Worm (Caenorhabditis elegans) whole organism, early embryonic: ENCODE measurements around the gene jmjd-3.2.

Experiments
- B0310.2 ChIP-seq: sonication (generic microtip); optimal IDR thresholded peaks from 2 replicates; lab custom pipeline; 2016; ENCODE audit warnings: mild to moderate bottlenecking, missing genetic modification characterization, missing compliant biosample characterization
- F13C5.2 ChIP-seq: sonication (generic microtip); optimal IDR thresholded peaks from 2 replicates; lab custom pipeline; 2017; ENCODE audit warnings: mild to moderate bottlenecking, missing genetic modification characterization, inconsistent platforms, missing compliant biosample characterization
- aly-1 ChIP-seq: sonication (generic microtip); optimal IDR thresholded peaks from 2 replicates; lab custom pipeline; 2016; ENCODE audit warnings: missing genetic modification characterization, missing compliant biosample characterization
- ama-1 ChIP-seq: fragments of 150-350 bp; optimal IDR thresholded peaks from 2 replicates; lab custom pipeline; 2014
- ceh-13 ChIP-seq: fragments of 200-800 bp; sonication (Bioruptor generic); optimal IDR thresholded peaks from 2 replicates; lab custom pipeline; 2018; ENCODE audit warnings: mild to moderate bottlenecking, missing genetic modification characterization, missing compliant biosample characterization
- ceh-36 ChIP-seq: sonication (generic microtip); optimal IDR thresholded peaks from 2 replicates; lab custom pipeline; 2016; ENCODE audit warnings: missing genetic modification characterization, inconsistent platforms, missing compliant biosample characterization
- ets-7 ChIP-seq: sonication (generic microtip); optimal IDR thresholded peaks from 2 replicates; lab custom pipeline; 2016; ENCODE audit warnings: missing genotype, missing genetic modification characterization, missing compliant biosample characterization
- flt-1 ChIP-seq: fragments of 200-800 bp; sonication (Bioruptor generic); IDR thresholded peaks from 2 replicates; pipeline ENCODE4 v1.3.6; 2022; ENCODE audit warnings: missing genetic modification characterization, missing compliant biosample characterization
- hmbx-1 ChIP-seq: sonication (generic microtip); optimal IDR thresholded peaks from 2 replicates; lab custom pipeline; 2016; ENCODE audit warnings: mild to moderate bottlenecking, missing genetic modification characterization, missing compliant biosample characterization
- hmg-4 ChIP-seq: fragments of 200-800 bp; sonication (Bioruptor generic); optimal IDR thresholded peaks from 2 replicates; lab custom pipeline; 2018; ENCODE audit warnings: mild to moderate bottlenecking, missing genetic modification characterization, missing compliant biosample characterization
- hnd-1 ChIP-seq: sonication (generic microtip); optimal IDR thresholded peaks from 2 replicates; lab custom pipeline; 2016; ENCODE audit warnings: missing genetic modification characterization, missing compliant biosample characterization
- pes-1 ChIP-seq: fragments of 200-800 bp; sonication (Bioruptor generic); IDR thresholded peaks from 2 replicates; pipeline ENCODE4 v1.3.6; 2022; ENCODE audit warnings: missing genetic modification reagents, missing genetic modification characterization, missing compliant biosample characterization
- scrt-1 ChIP-seq: fragments of 200-800 bp; sonication (Bioruptor generic); IDR thresholded peaks from 2 replicates; pipeline ENCODE4 v1.3.6; 2022; ENCODE audit warnings: missing genetic modification characterization, missing compliant biosample characterization
- sea-1 ChIP-seq: fragments of 200-800 bp; sonication (Bioruptor generic); conservative IDR thresholded peaks from 2 replicates; pipeline ENCODE4 v1.3.6; 2022; ENCODE audit warnings: missing genetic modification characterization, missing compliant biosample characterization
- tbx-11 ChIP-seq: fragments of 200-800 bp; sonication (Bioruptor generic); IDR thresholded peaks from 2 replicates; pipeline ENCODE4 v1.3.6; 2022; ENCODE audit warnings: missing genetic modification characterization, missing compliant biosample characterization
- tbx-37 ChIP-seq: fragments of 200-800 bp; sonication (Bioruptor generic); conservative IDR thresholded peaks from 2 replicates; pipeline ENCODE4 v1.3.6; 2022; ENCODE audit warnings: missing genetic modification reagents, missing genetic modification characterization, missing compliant biosample characterization
- tra-4 ChIP-seq: sonication (generic microtip); optimal IDR thresholded peaks from 2 replicates; lab custom pipeline; 2017; ENCODE audit warnings: missing genetic modification characterization, missing compliant biosample characterization

Gene jmjd-3.2

DNA sequence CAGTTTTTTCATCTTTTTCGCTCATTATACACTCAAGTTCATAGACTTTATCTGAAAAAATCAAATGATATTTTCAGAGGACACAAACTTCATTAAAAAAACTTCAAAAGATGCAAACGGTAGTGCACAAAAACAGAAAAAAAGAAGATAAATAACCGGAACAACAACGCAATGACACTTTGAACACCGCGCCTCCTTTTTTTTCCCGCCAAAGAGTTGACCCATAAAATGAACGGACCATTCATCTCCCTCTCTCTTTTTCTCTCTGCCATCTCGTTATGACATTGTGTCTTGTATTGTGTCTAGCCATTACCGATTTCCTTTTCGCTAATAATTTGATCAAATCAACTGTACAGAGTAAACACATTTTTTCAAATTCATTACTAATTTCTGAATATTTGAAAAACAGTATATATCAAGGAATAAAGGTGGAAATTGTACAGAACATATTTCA is 26.5 kb upstream of the jmjd-3.2 start, which contains the start of gene F23D12.2:
TSS of gene F23D12.2 (minus strand) at position 51 of the 454 bp plus-strand sequence.
- no peak for TF ChIP-seq ceh-36 (tag; lab: Kevin White, UChicago)
- TF ChIP-seq hnd-1 (tag; lab: Kevin White, UChicago) = no peak
- TF ChIP-seq pes-1 (GFP tag; lab: Robert Waterston, UW) = no peak
- no peak for TF ChIP-seq F13C5.2 (tag; lab: Kevin White, UChicago)
- TF ChIP-seq sea-1 (GFP tag; lab: Robert Waterston, UW) = no peak
- TF ChIP-seq hmbx-1 (tag; lab: Kevin White, UChicago) = no peak
- TF ChIP-seq flt-1 = no peak
- no peak for TF ChIP-seq ets-7 (tag; lab: Kevin White, UChicago)

DNA sequence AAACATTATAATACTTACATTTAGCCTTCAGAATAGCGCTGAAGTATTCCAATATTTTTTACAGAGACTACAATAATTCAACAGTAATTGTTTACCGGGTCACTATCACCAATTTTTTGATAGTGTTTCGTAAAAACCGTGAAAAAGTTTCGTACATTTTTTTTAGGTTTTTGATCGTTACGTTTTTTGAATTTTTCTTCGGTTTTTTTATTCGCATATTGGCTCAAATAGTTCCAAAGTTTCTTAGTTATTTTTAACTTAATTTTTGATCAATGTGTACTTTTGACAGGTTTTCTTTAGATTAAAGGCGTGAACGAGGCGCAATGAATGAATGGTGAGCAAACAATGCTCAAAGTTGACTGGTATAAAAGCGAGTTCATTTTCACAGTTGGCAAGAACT is 24.9 kb upstream of the jmjd-3.2 start, which contains the start of gene fipr-3:
TSS of gene fipr-3 (plus strand) at position 301 of the 400 bp plus-strand sequence.
- no peak for TF ChIP-seq sea-1 (GFP tag; lab: Robert Waterston, UW)
- TF ChIP-seq tbx-37 (GFP tag; lab: Robert Waterston, UW) = no peak
- TF ChIP-seq B0310.2 (tag; lab: Kevin White, UChicago) = no peak
- TF ChIP-seq ceh-13 (GFP tag; lab: Kevin White, UChicago) = no peak
- no peak for TF ChIP-seq hmg-4 (GFP tag; lab: Kevin White, UChicago)
- TF ChIP-seq pes-1 (GFP tag; lab: Robert Waterston, UW) = no peak
- no peak for TF ChIP-seq flt-1
- no peak for TF ChIP-seq F13C5.2 (tag; lab: Kevin White, UChicago)
- TF ChIP-seq ceh-36 (tag; lab: Kevin White, UChicago) = no peak
- no peak for TF ChIP-seq hnd-1 (tag; lab: Kevin White, UChicago)
- no peak for TF ChIP-seq ama-1 (lab: Kevin White, UChicago)
- no peak for TF ChIP-seq scrt-1 (GFP tag; lab: Robert Waterston, UW)
- TF ChIP-seq aly-1 (tag; lab: Kevin White, UChicago) = no peak
- no peak for TF ChIP-seq tbx-11 (GFP tag; lab: Robert Waterston, UW)
- TF ChIP-seq hmbx-1 (tag; lab: Kevin White, UChicago) = no peak
- no peak for TF ChIP-seq tra-4
- no peak for TF ChIP-seq ets-7 (tag; lab: Kevin White, UChicago)

DNA sequence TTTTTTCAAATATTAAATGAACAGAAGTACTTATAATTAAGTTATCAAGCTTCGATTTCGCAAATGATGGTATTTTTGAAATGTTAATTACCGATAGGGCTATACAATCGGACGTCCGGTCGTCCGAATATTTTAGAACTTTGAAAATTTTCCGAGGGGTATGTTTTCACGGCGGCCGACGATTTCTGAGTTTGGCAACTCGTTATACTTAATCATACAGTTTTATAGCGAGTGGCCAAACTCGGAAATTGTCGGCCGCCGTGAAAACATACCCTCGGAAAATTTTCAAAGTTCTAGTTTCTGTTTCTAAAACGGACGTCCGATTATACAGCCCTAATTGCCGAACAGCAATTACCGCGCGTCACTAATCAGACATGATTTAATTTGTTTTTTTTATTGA is 23.8 kb upstream of the jmjd-3.2 start:
- TF ChIP-seq tbx-11 (GFP tag; lab: Robert Waterston, UW) = no peak
- no peak for TF ChIP-seq sea-1 (GFP tag; lab: Robert Waterston, UW)
- no peak for TF ChIP-seq ceh-36 (tag; lab: Kevin White, UChicago)

DNA sequence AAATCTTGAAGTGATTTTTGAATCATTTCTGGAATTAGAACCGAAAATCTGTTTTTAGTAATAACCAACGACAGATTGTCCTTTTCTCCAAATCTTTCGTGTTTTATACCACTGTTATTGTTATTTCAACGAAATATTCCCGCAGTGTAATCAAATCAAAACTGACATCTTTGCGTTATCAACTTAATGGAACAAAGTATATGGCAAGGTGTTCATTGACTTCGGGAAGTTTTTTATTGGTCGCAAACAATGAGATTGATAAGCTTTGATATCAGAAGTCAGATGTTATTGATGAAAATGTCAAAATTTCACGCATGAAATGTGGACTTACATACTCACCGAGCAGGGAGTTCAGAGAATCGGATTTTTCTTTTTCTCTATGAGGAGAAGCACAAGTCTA is 23.3 kb upstream of the jmjd-3.2 start, which contains the start of gene F23D12.11:
TSS of gene F23D12.11 (minus strand) at position 79 of the 400 bp plus-strand sequence.
- TF ChIP-seq tra-4 = no peak

DNA sequence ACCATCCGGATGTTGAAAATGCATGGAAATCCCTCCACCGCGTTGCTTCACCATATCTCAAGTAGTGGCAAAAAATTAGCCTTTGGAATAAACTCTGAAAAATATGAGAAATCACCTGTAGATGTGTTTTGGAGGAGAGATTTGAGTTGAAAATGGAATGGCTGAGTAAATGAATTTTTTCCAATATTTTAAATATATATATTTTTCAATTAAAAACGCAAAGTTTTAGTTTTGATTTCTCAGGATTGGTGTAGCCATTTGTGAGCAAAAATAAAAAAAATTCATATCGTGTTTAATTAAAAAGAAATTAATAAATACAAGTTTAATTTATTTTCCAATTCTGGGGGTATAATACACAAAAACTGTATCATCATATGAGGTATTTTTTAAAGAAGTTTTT is 20.0 kb upstream of the jmjd-3.2 start, which contains the start of gene F23D12.1:
TSS of gene F23D12.1 (minus strand) at position 101 of the 400 bp plus-strand sequence.
- no peak for TF ChIP-seq F13C5.2 (tag; lab: Kevin White, UChicago)
- no peak for TF ChIP-seq aly-1 (tag; lab: Kevin White, UChicago)
- no peak for TF ChIP-seq scrt-1 (GFP tag; lab: Robert Waterston, UW)
- TF ChIP-seq ama-1 (lab: Kevin White, UChicago) = no peak
- no peak for TF ChIP-seq ceh-36 (tag; lab: Kevin White, UChicago)
- TF ChIP-seq sea-1 (GFP tag; lab: Robert Waterston, UW) = no peak
- no peak for TF ChIP-seq tbx-37 (GFP tag; lab: Robert Waterston, UW)
- TF ChIP-seq ceh-13 (GFP tag; lab: Kevin White, UChicago) = no peak
- no peak for TF ChIP-seq B0310.2 (tag; lab: Kevin White, UChicago)
- no peak for TF ChIP-seq hmbx-1 (tag; lab: Kevin White, UChicago)
- no peak for TF ChIP-seq hnd-1 (tag; lab: Kevin White, UChicago)

DNA sequence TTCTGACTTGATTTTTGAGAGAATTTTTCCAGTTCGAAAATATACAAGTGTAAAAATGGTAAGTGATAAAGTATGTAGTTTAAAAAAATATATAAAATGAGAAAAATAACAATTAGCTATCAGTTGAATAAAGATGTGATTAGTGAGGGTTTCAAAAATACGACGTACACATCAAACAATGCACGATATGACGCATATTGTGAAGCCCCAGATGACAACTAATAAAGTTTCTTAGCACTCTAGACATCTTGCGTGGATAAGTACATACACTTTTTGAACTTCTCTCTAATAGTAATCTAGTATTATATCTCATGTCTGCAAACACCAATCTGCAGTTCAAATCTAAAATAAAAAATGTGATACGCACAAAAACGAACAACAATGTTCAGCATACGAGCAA is 17.6 kb upstream of the jmjd-3.2 start:
- TF ChIP-seq hmg-4 (GFP tag; lab: Kevin White, UChicago) (no peak), hnd-1 (tag; lab: Kevin White, UChicago) (no peak)

DNA sequence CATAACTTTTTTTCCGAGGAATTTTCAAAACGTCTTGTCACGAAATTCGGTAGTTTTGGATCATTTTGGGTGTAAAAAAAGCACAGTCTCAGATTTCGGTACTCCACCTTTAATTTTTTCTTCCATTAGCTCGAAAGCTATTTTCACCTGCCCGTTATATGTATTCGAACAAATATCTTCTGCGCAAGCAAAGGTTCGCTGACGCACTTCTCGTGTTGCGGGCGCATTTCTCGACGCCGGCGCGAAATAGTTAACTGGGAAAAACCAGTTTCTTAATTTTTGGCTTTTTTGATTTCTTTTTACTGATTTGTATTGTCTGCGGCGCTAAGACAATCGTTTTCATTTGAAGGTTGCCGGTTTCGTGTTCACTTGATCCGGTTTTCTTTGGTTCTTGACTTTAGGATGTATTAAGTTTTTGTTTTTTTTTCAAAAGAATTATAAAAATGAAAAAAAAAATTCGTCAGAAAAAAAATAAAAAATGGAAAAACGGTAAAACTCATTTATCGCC is 12.3 kb upstream of the jmjd-3.2 start:
- TF ChIP-seq tra-4 = no peak

DNA sequence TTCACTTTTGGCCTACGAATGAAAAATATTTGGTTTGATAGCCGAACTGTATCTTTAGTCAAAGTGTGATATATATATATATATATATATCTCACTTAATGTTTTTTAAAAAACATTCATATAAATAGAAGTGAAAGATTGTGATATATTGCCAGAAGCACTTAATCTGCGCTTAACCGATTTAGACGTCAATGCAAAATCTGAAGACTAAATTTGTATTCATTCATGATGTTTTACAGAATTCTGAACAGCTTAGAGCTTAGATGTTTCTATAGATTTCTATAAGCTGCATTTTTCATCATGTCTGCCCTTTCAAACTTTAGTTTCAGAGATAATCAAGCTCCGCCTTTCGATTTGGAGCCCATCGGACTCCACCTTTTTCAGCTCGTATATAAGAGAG is 5.7 kb upstream of the jmjd-3.2 start, which contains the start of gene F23D12.3:
TSS of gene F23D12.3 (plus strand) at position 301 of the 400 bp plus-strand sequence.
- TF ChIP-seq ceh-13 (GFP tag; lab: Kevin White, UChicago) = no peak
- no peak for TF ChIP-seq B0310.2 (tag; lab: Kevin White, UChicago)
- TF ChIP-seq hnd-1 (tag; lab: Kevin White, UChicago) = no peak
- no peak for TF ChIP-seq tra-4
- TF ChIP-seq hmbx-1 (tag; lab: Kevin White, UChicago) = no peak
- no peak for TF ChIP-seq F13C5.2 (tag; lab: Kevin White, UChicago)
- no peak for TF ChIP-seq hmg-4 (GFP tag; lab: Kevin White, UChicago)
- TF ChIP-seq scrt-1 (GFP tag; lab: Robert Waterston, UW) = no peak
